Fruit fly (Drosophila melanogaster) whole organism, prepupa: ENCODE results near the gene Fum2.

Experiments used
- CG11762 ChIP-seq: fragments of 200-800 bp; sonication (Bioruptor generic); optimal IDR thresholded peaks from 3 replicates; lab custom pipeline; 2016; ENCODE audit warnings: missing biosample characterization, missing genetic modification characterization; ENCODE audit not compliant: insufficient read depth
- CG16779 ChIP-seq: fragments of 200-800 bp; sonication (Bioruptor generic); optimal IDR thresholded peaks from 3 replicates; lab custom pipeline; 2017; ENCODE audit warnings: missing biosample characterization, mild to moderate bottlenecking, missing genetic modification characterization
- CG3032 ChIP-seq: fragments of 200-800 bp; optimal IDR thresholded peaks from 2 replicates; lab custom pipeline; 2019; ENCODE audit warnings: missing biosample characterization, mild to moderate bottlenecking, missing genetic modification characterization, moderate library complexity
- CG34406 ChIP-seq: fragments of 200-800 bp; sonication (Bioruptor generic); optimal IDR thresholded peaks from 3 replicates; lab custom pipeline; 2016; ENCODE audit warnings: missing biosample characterization, missing genetic modification characterization
- CG6276 ChIP-seq: fragments of 200-800 bp; sonication (Bioruptor generic); optimal IDR thresholded peaks from 2 replicates; lab custom pipeline; 2017; ENCODE audit warnings: missing biosample characterization, mild to moderate bottlenecking, missing genetic modification characterization
- CG8632 ChIP-seq: fragments of 200-800 bp; sonication (Bioruptor generic); optimal IDR thresholded peaks from 3 replicates; lab custom pipeline; 2016; ENCODE audit warnings: missing biosample characterization, missing genetic modification characterization
- Eip75B ChIP-seq: fragments of 200-800 bp; sonication (Bioruptor generic); optimal IDR thresholded peaks from 3 replicates; lab custom pipeline; 2016; ENCODE audit warnings: missing biosample characterization, missing genetic modification characterization
- Ets96B ChIP-seq: fragments of 200-800 bp; optimal IDR thresholded peaks from 2 replicates; lab custom pipeline; 2019; ENCODE audit warnings: missing biosample characterization, mild to moderate bottlenecking, missing genetic modification characterization, moderate library complexity
- acj6 ChIP-seq: fragments of 200-800 bp; sonication (Bioruptor generic); optimal IDR thresholded peaks from 3 replicates; lab custom pipeline; 2016; ENCODE audit warnings: missing biosample characterization, missing genetic modification characterization
- eg ChIP-seq: fragments of 200-800 bp; sonication (Bioruptor generic); IDR thresholded peaks from 3 replicates; pipeline ENCODE4 v1.3.6; 2022; ENCODE audit warnings: missing biosample characterization, missing genetic modification characterization
- salr ChIP-seq, 2 experiments: fragments of 200-800 bp; sonication (Bioruptor generic); optimal IDR thresholded peaks; 3 replicates each; lab custom pipeline; 2016 to 2018; ENCODE audit warnings: missing biosample characterization in 2 of 2, missing genetic modification characterization in 2 of 2, mild to moderate bottlenecking in 1 of 2

- no peak for TF ChIP-seq salr (GFP tag; optimal IDR thresholded peaks at IDR 0.05; lab: Kevin White, UChicago)
- peak; percentile 35 for TF ChIP-seq CG6276 (GFP tag; lab: Kevin White, UChicago)
- TF ChIP-seq CG11762 (GFP tag; lab: Kevin White, UChicago) = no peak
- peak; percentile 44; the same call in 1 of the 3 replicates for TF ChIP-seq eg (GFP tag; lab: Robert Waterston, UW)
- TF ChIP-seq CG3032 (tag; lab: Kevin White, UChicago) = no peak
- no peak for TF ChIP-seq CG16779
- TF ChIP-seq acj6 = no peak
- no peak for TF ChIP-seq Eip75B (GFP tag; lab: Kevin White, UChicago)
- TF ChIP-seq Ets96B = no peak
- TF ChIP-seq CG8632 = no peak
- TF ChIP-seq CG34406 = no peak
These were observed 19.7 kb upstream of the Fum2 start for dm6 chrX:6661880-6662279.
